Fruit fly (Drosophila melanogaster) whole organism, embryonic: ENCODE measurements around the gene CG12995.

Experiments used
- B-H1 ChIP-seq: fragments of 200-800 bp; sonication (Bioruptor generic); IDR thresholded peaks from 3 replicates; pipeline ENCODE4 v1.3.6; 2022; ENCODE audit warnings: missing biosample characterization, missing genetic modification characterization
- Bgb ChIP-seq: fragments of 200-800 bp; sonication (Bioruptor generic); IDR thresholded peaks from 2 replicates; pipeline ENCODE4 v1.3.6; 2022; ENCODE audit warnings: missing biosample characterization, missing genetic modification characterization; ENCODE audit not compliant: partially characterized antibody
- CG1024 ChIP-seq: fragments of 200-800 bp; sonication (Bioruptor generic); IDR thresholded peaks from 2 replicates; pipeline ENCODE4 v1.3.6; 2022; ENCODE audit warnings: missing biosample characterization, missing genetic modification characterization
- CG11504 ChIP-seq: fragments of 200-800 bp; sonication (Bioruptor generic); optimal IDR thresholded peaks from 3 replicates; lab custom pipeline; 2019; ENCODE audit warnings: missing biosample characterization, mild to moderate bottlenecking, missing genetic modification characterization, moderate library complexity
- CG17359 ChIP-seq: fragments of 200-800 bp; sonication (Bioruptor generic); optimal IDR thresholded peaks from 3 replicates; lab custom pipeline; 2018; ENCODE audit warnings: missing biosample characterization, mild to moderate bottlenecking, missing genetic modification characterization, moderate library complexity
- CG17568 ChIP-seq: fragments of 200-800 bp; sonication (Bioruptor generic); optimal IDR thresholded peaks from 2 replicates; lab custom pipeline; 2018; ENCODE audit warnings: missing biosample characterization, mild to moderate bottlenecking, missing genetic modification characterization, moderate library complexity
- CG18599 ChIP-seq: fragments of 200-800 bp; sonication (Bioruptor generic); optimal IDR thresholded peaks from 3 replicates; lab custom pipeline; 2017; ENCODE audit warnings: missing biosample characterization, missing genetic modification characterization, mild to moderate bottlenecking, moderate library complexity, missing genetic modification reagents
- CG2712 ChIP-seq: fragments of 200-800 bp; optimal IDR thresholded peaks from 3 replicates; lab custom pipeline; 2019; ENCODE audit warnings: missing biosample characterization, mild to moderate bottlenecking, missing genetic modification characterization, moderate library complexity
- CG30020 ChIP-seq: fragments of 200-800 bp; optimal IDR thresholded peaks from 2 replicates; lab custom pipeline; 2019; ENCODE audit warnings: missing biosample characterization, mild to moderate bottlenecking, missing genetic modification characterization, moderate library complexity
- CG30431 ChIP-seq: fragments of 200-800 bp; sonication (Bioruptor generic); optimal IDR thresholded peaks from 2 replicates; lab custom pipeline; 2017; ENCODE audit warnings: missing biosample characterization, missing genetic modification characterization
- CG3065 ChIP-seq: fragments of 200-800 bp; sonication (Bioruptor generic); optimal IDR thresholded peaks from 2 replicates; lab custom pipeline; 2016; ENCODE audit warnings: missing biosample characterization, missing genetic modification characterization
- CG33557 ChIP-seq: fragments of 200-800 bp; sonication (Bioruptor generic); optimal IDR thresholded peaks from 2 replicates; lab custom pipeline; 2019; ENCODE audit warnings: missing biosample characterization, mild to moderate bottlenecking, missing genetic modification characterization, moderate library complexity
- CG34376 ChIP-seq: fragments of 200-800 bp; sonication (Bioruptor generic); optimal IDR thresholded peaks from 2 replicates; lab custom pipeline; 2018; ENCODE audit warnings: missing biosample characterization, mild to moderate bottlenecking, missing genetic modification characterization
- CG4282 ChIP-seq: fragments of 200-800 bp; sonication (Bioruptor generic); optimal IDR thresholded peaks from 2 replicates; lab custom pipeline; 2016; ENCODE audit warnings: missing biosample characterization, missing genetic modification characterization
- CG4328 ChIP-seq: fragments of 200-800 bp; sonication (Bioruptor generic); optimal IDR thresholded peaks from 3 replicates; lab custom pipeline; 2017; ENCODE audit warnings: missing biosample characterization, missing genetic modification reagents, missing genetic modification characterization
- CG4820 ChIP-seq: fragments of 200-800 bp; sonication (Bioruptor generic); optimal IDR thresholded peaks from 3 replicates; lab custom pipeline; 2016; ENCODE audit warnings: missing biosample characterization, missing genetic modification characterization
- CG4854 ChIP-seq: fragments of 200-800 bp; sonication (Bioruptor generic); optimal IDR thresholded peaks from 2 replicates; lab custom pipeline; 2016; ENCODE audit warnings: missing biosample characterization, missing genetic modification characterization, inconsistent platforms
- CG5245 ChIP-seq: fragments of 200-800 bp; sonication (Bioruptor generic); optimal IDR thresholded peaks from 3 replicates; lab custom pipeline; 2016; ENCODE audit warnings: missing biosample characterization, missing genetic modification characterization
- CG6765 ChIP-seq: fragments of 200-800 bp; sonication (Bioruptor generic); optimal IDR thresholded peaks from 3 replicates; lab custom pipeline; 2017; ENCODE audit warnings: missing biosample characterization, mild to moderate bottlenecking, missing genetic modification characterization
- CG6791 ChIP-seq: fragments of 200-800 bp; sonication (Bioruptor generic); IDR thresholded peaks from 3 replicates; pipeline ENCODE4 v1.3.6; 2022; ENCODE audit warnings: missing biosample characterization, missing genetic modification characterization; ENCODE audit not compliant: partially characterized antibody
- CG7271 ChIP-seq: fragments of 200-800 bp; sonication (Bioruptor generic); optimal IDR thresholded peaks from 2 replicates; lab custom pipeline; 2018; ENCODE audit warnings: missing biosample characterization, mild to moderate bottlenecking, missing genetic modification characterization, moderate library complexity
- D19B ChIP-seq: fragments of 200-800 bp; sonication (Bioruptor generic); optimal IDR thresholded peaks from 2 replicates; lab custom pipeline; 2017; ENCODE audit warnings: missing biosample characterization, mild to moderate bottlenecking, missing genetic modification characterization
- Hr78 ChIP-seq, 2 experiments: fragments of 200-800 bp in 1 of 2; fragments of >200 bp in 1 of 2; sonication (Bioruptor generic) in 1 of 2; optimal IDR thresholded peaks; 2 replicates each; lab custom pipeline; 2017 to 2019; ENCODE audit warnings: missing biosample characterization in 2 of 2, missing genetic modification characterization in 2 of 2, mild to moderate bottlenecking in 1 of 2, moderate library complexity in 1 of 2
- Kr ChIP-seq: fragments of 200-800 bp; sonication (Bioruptor generic); optimal IDR thresholded peaks from 2 replicates; lab custom pipeline; 2017; ENCODE audit warnings: missing biosample characterization, mild to moderate bottlenecking, missing genetic modification characterization
- MESR4 ChIP-seq: fragments of 200-800 bp; sonication (Bioruptor generic); optimal IDR thresholded peaks from 2 replicates; lab custom pipeline; 2018; ENCODE audit warnings: missing biosample characterization, mild to moderate bottlenecking, missing genetic modification characterization, moderate library complexity
- Oaz ChIP-seq: fragments of 200-800 bp; sonication (Bioruptor generic); IDR thresholded peaks from 2 replicates; pipeline ENCODE4 v1.3.6; 2022; ENCODE audit warnings: missing biosample characterization, missing genetic modification characterization
- TFAM ChIP-seq: fragments of 200-800 bp; sonication (Bioruptor generic); optimal IDR thresholded peaks from 2 replicates; lab custom pipeline; 2017; ENCODE audit warnings: missing biosample characterization, missing genetic modification characterization, inconsistent platforms
- Tbp ChIP-seq: fragments of >200 bp; optimal IDR thresholded peaks from 2 replicates; lab custom pipeline; 2018; ENCODE audit warnings: missing biosample characterization, missing genetic modification characterization
- Vsx1 ChIP-seq: fragments of 200-800 bp; sonication (Bioruptor generic); optimal IDR thresholded peaks from 2 replicates; lab custom pipeline; 2017; ENCODE audit warnings: missing biosample characterization, mild to moderate bottlenecking, missing genetic modification characterization, missing genetic modification reagents
- caup ChIP-seq: fragments of 200-800 bp; sonication (Bioruptor generic); optimal IDR thresholded peaks from 3 replicates; lab custom pipeline; 2017; ENCODE audit warnings: missing biosample characterization, mild to moderate bottlenecking, missing genetic modification characterization, moderate library complexity; ENCODE audit not compliant: severe bottlenecking
- dan ChIP-seq: fragments of 200-800 bp; sonication (Bioruptor generic); IDR thresholded peaks from 2 replicates; pipeline ENCODE4 v1.3.6; 2022; ENCODE audit warnings: missing biosample characterization, missing genetic modification characterization
- emc ChIP-seq: fragments of 200-800 bp; sonication (Bioruptor generic); optimal IDR thresholded peaks from 2 replicates; lab custom pipeline; 2016; ENCODE audit warnings: missing biosample characterization, missing genetic modification characterization
- fd64A ChIP-seq: fragments of 200-800 bp; sonication (Bioruptor generic); optimal IDR thresholded peaks from 3 replicates; lab custom pipeline; 2018; ENCODE audit warnings: missing biosample characterization, mild to moderate bottlenecking, missing genetic modification characterization
- h ChIP-seq: fragments of >200 bp; optimal IDR thresholded peaks from 2 replicates; lab custom pipeline; 2017
- ham ChIP-seq: fragments of 200-800 bp; sonication (Bioruptor generic); IDR thresholded peaks from 2 replicates; pipeline ENCODE4 v1.3.6; 2022; ENCODE audit warnings: missing biosample characterization, missing genetic modification characterization
- hth ChIP-seq: fragments of >200 bp; optimal IDR thresholded peaks from 2 replicates; lab custom pipeline; 2017; ENCODE audit warnings: inconsistent platforms
- jing ChIP-seq: fragments of 200-800 bp; sonication (Bioruptor generic); optimal IDR thresholded peaks from 2 replicates; lab custom pipeline; 2018; ENCODE audit warnings: missing biosample characterization, mild to moderate bottlenecking, missing genetic modification characterization
- kni ChIP-seq: fragments of 200-800 bp; sonication (Bioruptor generic); optimal IDR thresholded peaks from 3 replicates; lab custom pipeline; 2017; ENCODE audit warnings: mild to moderate bottlenecking, missing biosample characterization, missing genetic modification reagents, missing genetic modification characterization
- lilli ChIP-seq: fragments of 200-800 bp; sonication (Bioruptor generic); optimal IDR thresholded peaks from 3 replicates; lab custom pipeline; 2016; ENCODE audit warnings: missing biosample characterization, missing genetic modification characterization
- nom ChIP-seq: fragments of 200-800 bp; sonication (Bioruptor generic); optimal IDR thresholded peaks from 2 replicates; lab custom pipeline; 2017; ENCODE audit warnings: missing biosample characterization, missing genetic modification characterization, mild to moderate bottlenecking, moderate library complexity, missing genetic modification reagents
- pan ChIP-seq, 4 experiments: fragments of >200 bp in 3 of 4; fragments of 200-800 bp in 1 of 4; sonication (Bioruptor generic) in 1 of 4; optimal IDR thresholded peaks in 3 of 4; IDR thresholded peaks in 1 of 4; 2 replicates each; pipeline versions ENCODE4 v1.3.6 to Lab custom; 2017 to 2022; ENCODE audit warnings: missing biosample characterization in 2 of 4, missing genetic modification characterization in 2 of 4, mixed read lengths in 1 of 4
- run ChIP-seq: fragments of 200-800 bp; sonication (Bioruptor generic); optimal IDR thresholded peaks from 3 replicates; lab custom pipeline; 2018; ENCODE audit warnings: missing biosample characterization, mild to moderate bottlenecking, missing genetic modification characterization
- sima ChIP-seq: fragments of 200-800 bp; sonication (Bioruptor generic); optimal IDR thresholded peaks from 2 replicates; lab custom pipeline; 2016; ENCODE audit warnings: missing biosample characterization, missing genetic modification characterization
- slbo ChIP-seq: fragments of 200-800 bp; sonication (Bioruptor generic); IDR thresholded peaks from 2 replicates; pipeline ENCODE4 v1.3.6; 2022; ENCODE audit warnings: missing biosample characterization, missing genetic modification characterization
- stwl ChIP-seq: fragments of 200-800 bp; sonication (Bioruptor generic); optimal IDR thresholded peaks from 3 replicates; lab custom pipeline; 2018; ENCODE audit warnings: missing biosample characterization, mild to moderate bottlenecking, missing genetic modification characterization, moderate library complexity
- sug ChIP-seq: fragments of 200-800 bp; optimal IDR thresholded peaks from 2 replicates; lab custom pipeline; 2019; ENCODE audit warnings: missing biosample characterization, mild to moderate bottlenecking, missing genetic modification characterization, moderate library complexity
- tap ChIP-seq: fragments of 200-800 bp; optimal IDR thresholded peaks from 3 replicates; lab custom pipeline; 2019; ENCODE audit warnings: missing biosample characterization, mild to moderate bottlenecking, missing genetic modification characterization, moderate library complexity
- tx ChIP-seq: fragments of 200-800 bp; sonication (Bioruptor generic); optimal IDR thresholded peaks from 2 replicates; lab custom pipeline; 2016; ENCODE audit warnings: missing biosample characterization, missing genetic modification characterization
- usp ChIP-seq: fragments of >200 bp; optimal IDR thresholded peaks from 2 replicates; lab custom pipeline; 2017; ENCODE audit warnings: missing biosample characterization, missing genetic modification characterization
- vnd ChIP-seq: fragments of 200-800 bp; sonication (Bioruptor generic); IDR thresholded peaks from 3 replicates; pipeline ENCODE4 v1.3.6; 2022; ENCODE audit warnings: missing biosample characterization, missing genetic modification characterization; ENCODE audit not compliant: partially characterized antibody

The CG12995 gene

DNA sequence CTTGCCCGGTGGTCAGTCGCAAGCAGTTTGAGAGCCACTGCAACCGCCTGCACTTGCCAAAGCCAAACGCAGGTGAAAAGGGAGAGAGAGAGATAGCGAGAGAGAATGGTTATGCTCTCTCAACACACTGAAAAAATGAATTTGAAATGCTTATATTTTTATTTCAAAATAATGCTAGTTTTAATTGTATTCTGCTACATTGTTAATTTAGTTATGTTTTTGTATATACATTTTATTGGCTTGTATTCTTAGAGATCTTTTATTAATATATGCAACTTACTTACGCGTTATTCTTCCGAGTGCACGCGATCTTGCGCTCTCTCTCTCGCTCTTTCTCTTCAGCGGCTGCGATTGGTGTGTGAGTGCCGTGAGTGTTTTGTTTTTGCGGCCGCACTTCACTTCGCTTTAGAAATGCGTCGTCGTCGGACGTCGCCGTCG, 31.3 kb downstream of the CG12995 start (continued):
- peak; percentile 96 for TF ChIP-seq CG5245 (GFP tag; lab: Kevin White, UChicago)
- TF ChIP-seq slbo (GFP tag; lab: Robert Waterston, UW): no peak
- TF ChIP-seq hth: no peak
- TF ChIP-seq Oaz (GFP tag; lab: Robert Waterston, UW): peak; percentile 98
- TF ChIP-seq CG33557: no peak
- TF ChIP-seq tap (tag; lab: Kevin White, UChicago): peak; percentile 99
- TF ChIP-seq jing (GFP tag; lab: Kevin White, UChicago): no peak
- peak; percentile 85 for TF ChIP-seq CG34376 (GFP tag; lab: Kevin White, UChicago)
- TF ChIP-seq CG17359 (tag; lab: Kevin White, UChicago): peak; percentile 98
- no peak for TF ChIP-seq CG3065
- TF ChIP-seq lilli (GFP tag; lab: Kevin White, UChicago): peak; percentile 96
- peak; percentile 82 for TF ChIP-seq sug (tag; lab: Kevin White, UChicago)
- TF ChIP-seq Vsx1: peak; percentile 40
- TF ChIP-seq Bgb (GFP tag; lab: Robert Waterston, UW): no peak
- no peak for TF ChIP-seq pan (optimal IDR thresholded peaks at IDR 0.05; lab: Kevin White, UChicago)
- peak in 1 of 2 experiments; percentile 99 for TF ChIP-seq pan (GFP tag; optimal IDR thresholded peaks at IDR 0.05 in 1 of 2, IDR thresholded peaks at IDR 0.05 in 1 of 2)
- peak; percentile 94 for TF ChIP-seq nom (GFP tag; lab: Kevin White, UChicago)
- peak; percentile 91 for TF ChIP-seq CG6765
- peak; percentile 97 for TF ChIP-seq run (tag; lab: Kevin White, UChicago)
- no peak for TF ChIP-seq tx
- no peak for TF ChIP-seq h
- TF ChIP-seq CG4282 (GFP tag; lab: Kevin White, UChicago): peak; percentile 29
- no peak for TF ChIP-seq vnd (GFP tag; lab: Robert Waterston, UW)
- TF ChIP-seq MESR4: peak; percentile 20
- peak; percentile 81 for TF ChIP-seq emc (GFP tag; lab: Kevin White, UChicago)
- TF ChIP-seq caup (GFP tag; lab: Kevin White, UChicago): peak; percentile 96
- TF ChIP-seq TFAM: peak; percentile 87
- TF ChIP-seq CG17568 (GFP tag; lab: Kevin White, UChicago): no peak
- TF ChIP-seq ham (GFP tag; lab: Robert Waterston, UW): no peak
- TF ChIP-seq sima (GFP tag; lab: Kevin White, UChicago): peak; percentile 87
- peak; percentile 83 for TF ChIP-seq D19B (GFP tag; lab: Kevin White, UChicago)
- peak; percentile 98 for TF ChIP-seq CG18599 (GFP tag; lab: Kevin White, UChicago)
- TF ChIP-seq CG30431 (GFP tag; lab: Kevin White, UChicago): peak; percentile 26
- peak; percentile 63 for TF ChIP-seq Kr (GFP tag; lab: Kevin White, UChicago)
- TF ChIP-seq CG11504 (tag; lab: Kevin White, UChicago): peak; percentile 97
- no peak for TF ChIP-seq usp (GFP tag; lab: Kevin White, UChicago)
- peak; percentile 99 for TF ChIP-seq CG2712 (tag; lab: Kevin White, UChicago)
- TF ChIP-seq CG4328 (GFP tag; lab: Kevin White, UChicago): peak; percentile 93
- peak; percentile 98 for TF ChIP-seq B-H1 (GFP tag; lab: Robert Waterston, UW)
- peak; percentile 94 for TF ChIP-seq dan (GFP tag; lab: Robert Waterston, UW)
- TF ChIP-seq Tbp (GFP tag; lab: Kevin White, UChicago): no peak
- peak; percentile 91 for TF ChIP-seq CG4854 (GFP tag; lab: Kevin White, UChicago)
- peak; percentile 93 for TF ChIP-seq CG7271
- TF ChIP-seq CG4820: peak; percentile 97
- TF ChIP-seq Hr78 (GFP tag; optimal IDR thresholded peaks at IDR 0.05; lab: Kevin White, UChicago): peak in 1 of 2 experiments; percentile 93
- peak; percentile 94 for TF ChIP-seq fd64A (GFP tag; lab: Kevin White, UChicago)
- TF ChIP-seq stwl: peak; percentile 70
- peak; percentile 96 for TF ChIP-seq CG1024 (GFP tag; lab: Robert Waterston, UW)
- TF ChIP-seq CG6791: no peak
- peak; percentile 77 for TF ChIP-seq kni (GFP tag; lab: Kevin White, UChicago)
- TF ChIP-seq CG30020 (tag; lab: Kevin White, UChicago): peak; percentile 86
